Fruit fly (Drosophila melanogaster) whole organism, adult: ENCODE results near the gene Vha100-4.

Source experiments
- CG11617 ChIP-seq: fragments of 200-800 bp; sonication (Bioruptor generic); optimal IDR thresholded peaks from 2 replicates; lab custom pipeline; 2017; ENCODE audit warnings: mild to moderate bottlenecking, missing biosample characterization, missing genetic modification reagents, missing genetic modification characterization
- CG12768 ChIP-seq: fragments of 200-800 bp; sonication (Bioruptor generic); optimal IDR thresholded peaks from 2 replicates; lab custom pipeline; 2017; ENCODE audit warnings: missing biosample characterization, missing genetic modification characterization, mild to moderate bottlenecking, moderate library complexity, missing genetic modification reagents
- CG14711 ChIP-seq: fragments of 200-800 bp; sonication (Bioruptor generic); optimal IDR thresholded peaks from 2 replicates; lab custom pipeline; 2018; ENCODE audit warnings: missing biosample characterization, mild to moderate bottlenecking, missing genetic modification characterization, moderate library complexity
- CG1620 ChIP-seq: fragments of 200-800 bp; sonication (Bioruptor generic); optimal IDR thresholded peaks from 2 replicates; lab custom pipeline; 2016; ENCODE audit warnings: missing biosample characterization, missing genetic modification characterization
- CG33017 ChIP-seq: fragments of 200-800 bp; sonication (Bioruptor generic); optimal IDR thresholded peaks from 2 replicates; lab custom pipeline; 2018; ENCODE audit warnings: missing biosample characterization, mild to moderate bottlenecking, missing genetic modification characterization, moderate library complexity
- CG5204 ChIP-seq: fragments of 200-800 bp; sonication (Bioruptor generic); optimal IDR thresholded peaks from 2 replicates; lab custom pipeline; 2016; ENCODE audit warnings: missing biosample characterization, missing genetic modification characterization
- CG7045 ChIP-seq: fragments of 200-800 bp; sonication (Bioruptor generic); optimal IDR thresholded peaks from 2 replicates; lab custom pipeline; 2017; ENCODE audit warnings: missing biosample characterization, mild to moderate bottlenecking, missing genetic modification characterization
- CG7101 ChIP-seq: fragments of 200-800 bp; sonication (Bioruptor generic); optimal IDR thresholded peaks from 2 replicates; lab custom pipeline; 2018; ENCODE audit warnings: missing biosample characterization, mild to moderate bottlenecking, missing genetic modification characterization, moderate library complexity
- Clk ChIP-seq: fragments of 200-800 bp; sonication (Bioruptor generic); optimal IDR thresholded peaks from 2 replicates; lab custom pipeline; 2017; ENCODE audit warnings: missing biosample characterization, missing genetic modification characterization
- Crg-1 ChIP-seq: fragments of 200-800 bp; sonication (Bioruptor generic); optimal IDR thresholded peaks from 2 replicates; lab custom pipeline; 2016; ENCODE audit warnings: missing biosample characterization, missing genetic modification characterization
- Hr96 ChIP-seq: fragments of 200-800 bp; sonication (Bioruptor generic); optimal IDR thresholded peaks from 2 replicates; lab custom pipeline; 2016; ENCODE audit warnings: missing biosample characterization, missing genetic modification characterization
- Mnt ChIP-seq: fragments of 200-800 bp; sonication (Bioruptor generic); optimal IDR thresholded peaks from 2 replicates; lab custom pipeline; 2016; ENCODE audit warnings: missing biosample characterization, mild to moderate bottlenecking, missing genetic modification characterization
- bab1 ChIP-seq: fragments of 200-800 bp; sonication (Bioruptor generic); optimal IDR thresholded peaks from 3 replicates; lab custom pipeline; 2019; ENCODE audit warnings: missing biosample characterization, mild to moderate bottlenecking, missing genetic modification characterization, moderate library complexity
- cic ChIP-seq: fragments of 200-800 bp; sonication (Bioruptor generic); optimal IDR thresholded peaks from 2 replicates; lab custom pipeline; 2017; ENCODE audit warnings: missing biosample characterization, mild to moderate bottlenecking, missing genetic modification characterization, moderate library complexity
- cnc ChIP-seq, 2 experiments: fragments of >200 bp; optimal IDR thresholded peaks; 2 replicates each; lab custom pipeline; 2017
- kay ChIP-seq: fragments of 200-800 bp; sonication (Bioruptor generic); peaks from one replicate; lab custom pipeline; 2016; ENCODE audit warnings: missing biosample characterization, missing genetic modification characterization, borderline replicate concordance
- ovo ChIP-seq: fragments of 200-800 bp; sonication (Bioruptor generic); optimal IDR thresholded peaks from 2 replicates; lab custom pipeline; 2016; ENCODE audit warnings: missing biosample characterization, missing genetic modification characterization
- pad ChIP-seq: fragments of 200-800 bp; sonication (Bioruptor generic); optimal IDR thresholded peaks from 3 replicates; lab custom pipeline; 2017; ENCODE audit warnings: missing biosample characterization, missing genetic modification characterization, mild to moderate bottlenecking, moderate library complexity, missing genetic modification reagents
- tj ChIP-seq: fragments of 200-800 bp; sonication (Bioruptor generic); optimal IDR thresholded peaks from 3 replicates; lab custom pipeline; 2017; ENCODE audit warnings: missing biosample characterization, mild to moderate bottlenecking, missing genetic modification characterization, moderate library complexity
- toe ChIP-seq: fragments of 200-800 bp; sonication (Bioruptor generic); optimal IDR thresholded peaks from 2 replicates; lab custom pipeline; 2016; ENCODE audit warnings: missing biosample characterization, missing genetic modification characterization

Gene Vha100-4

dm6 chr3R:18432905-18433304 is 43.3 kb upstream of the Vha100-4 start:
- TF ChIP-seq ovo (GFP tag; lab: Kevin White, UChicago): no peak
- TF ChIP-seq CG1620 (GFP tag; lab: Kevin White, UChicago): no peak
- no peak for TF ChIP-seq CG5204 (GFP tag; lab: Kevin White, UChicago)
- TF ChIP-seq cic (GFP tag; lab: Kevin White, UChicago): no peak
- no peak for TF ChIP-seq Clk (GFP tag; lab: Kevin White, UChicago)
- TF ChIP-seq CG12768 (GFP tag; lab: Kevin White, UChicago): no peak

- TF ChIP-seq cnc (optimal IDR thresholded peaks at IDR 0.05; lab: Kevin White, UChicago): no peak
- TF ChIP-seq kay (GFP tag; lab: Kevin White, UChicago): peak; percentile 59
- TF ChIP-seq CG33017 (tag; lab: Kevin White, UChicago): no peak
- no peak for TF ChIP-seq CG14711
- TF ChIP-seq bab1 (GFP tag; lab: Kevin White, UChicago): no peak
- no peak for TF ChIP-seq cic (GFP tag; lab: Kevin White, UChicago)
Observed at dm6 chr3R:18423352-18423751, 33.7 kb upstream of the Vha100-4 start.

- TF ChIP-seq CG7101 (tag; lab: Kevin White, UChicago) (no peak), cic (GFP tag; lab: Kevin White, UChicago) (no peak), pad (GFP tag; lab: Kevin White, UChicago) (no peak), CG12768 (GFP tag; lab: Kevin White, UChicago) (no peak), Clk (GFP tag; lab: Kevin White, UChicago) (no peak)
Observed at dm6 chr3R:18422446-18422845, 32.8 kb upstream of the Vha100-4 start.

dm6 chr3R:18412279-18413214 is 22.9 kb upstream of the Vha100-4 start, which contains the start of gene CG31122:
Gene CG31122, minus strand, starts transcription at chr3R:18412874.
- TF ChIP-seq Crg-1 (GFP tag; lab: Kevin White, UChicago) (no peak), Hr96 (GFP tag; lab: Kevin White, UChicago) (peak; percentile 66), CG14711 (peak; percentile 73), Clk (GFP tag; lab: Kevin White, UChicago) (peak; percentile 10), toe (GFP tag; lab: Kevin White, UChicago) (peak; percentile 74), CG11617 (peak; percentile 52), pad (GFP tag; lab: Kevin White, UChicago) (peak; percentile 35), CG7045 (GFP tag; lab: Kevin White, UChicago) (peak; percentile 20), CG5204 (GFP tag; lab: Kevin White, UChicago) (no peak), CG1620 (GFP tag; lab: Kevin White, UChicago) (peak; percentile 37), bab1 (GFP tag; lab: Kevin White, UChicago) (no peak), cic (GFP tag; lab: Kevin White, UChicago) (no peak), Mnt (GFP tag; lab: Kevin White, UChicago) (peak; percentile 51), cnc (optimal IDR thresholded peaks at IDR 0.05; lab: Kevin White, UChicago) (no peak), ovo (GFP tag; lab: Kevin White, UChicago) (peak; percentile 30), CG12768 (GFP tag; lab: Kevin White, UChicago) (peak; percentile 29), tj (peak; percentile 40), kay (GFP tag; lab: Kevin White, UChicago) (no peak), CG33017 (tag; lab: Kevin White, UChicago) (no peak), CG7101 (tag; lab: Kevin White, UChicago) (peak; percentile 11)

- TF ChIP-seq Crg-1 (GFP tag; lab: Kevin White, UChicago): no peak
- TF ChIP-seq toe (GFP tag; lab: Kevin White, UChicago): no peak
- no peak for TF ChIP-seq CG11617
- TF ChIP-seq Clk (GFP tag; lab: Kevin White, UChicago): no peak
- no peak for TF ChIP-seq cic (GFP tag; lab: Kevin White, UChicago)
- TF ChIP-seq CG7101 (tag; lab: Kevin White, UChicago): no peak
- TF ChIP-seq CG14711: no peak
- no peak for TF ChIP-seq bab1 (GFP tag; lab: Kevin White, UChicago)
- no peak for TF ChIP-seq Mnt (GFP tag; lab: Kevin White, UChicago)
Observed at dm6 chr3R:18411205-18411749, 21.7 kb upstream of the Vha100-4 start, which contains the start of gene CG10864. Gene CG10864, minus strand, starts transcription at chr3R:18411631.

- TF ChIP-seq CG5204 (GFP tag; lab: Kevin White, UChicago) (no peak), kay (GFP tag; lab: Kevin White, UChicago) (no peak), ovo (GFP tag; lab: Kevin White, UChicago) (no peak), CG14711 (peak; percentile 95), pad (GFP tag; lab: Kevin White, UChicago) (peak; percentile 61), CG7045 (GFP tag; lab: Kevin White, UChicago) (peak; percentile 66), Crg-1 (GFP tag; lab: Kevin White, UChicago) (peak; percentile 86), Clk (GFP tag; lab: Kevin White, UChicago) (peak; percentile 57), bab1 (GFP tag; lab: Kevin White, UChicago) (peak; percentile 80), CG11617 (peak; percentile 80), Hr96 (GFP tag; lab: Kevin White, UChicago) (peak; percentile 80), CG12768 (GFP tag; lab: Kevin White, UChicago) (peak; percentile 84), CG33017 (tag; lab: Kevin White, UChicago) (peak; percentile 73), CG7101 (tag; lab: Kevin White, UChicago) (peak; percentile 81), cnc (optimal IDR thresholded peaks at IDR 0.05; lab: Kevin White, UChicago) (no peak), toe (GFP tag; lab: Kevin White, UChicago) (peak; percentile 76), Mnt (GFP tag; lab: Kevin White, UChicago) (peak; percentile 76), tj (peak; percentile 49), CG1620 (GFP tag; lab: Kevin White, UChicago) (peak; percentile 71), cic (GFP tag; lab: Kevin White, UChicago) (peak; percentile 37)
Observed at dm6 chr3R:18404713-18405112, 15.1 kb upstream of the Vha100-4 start, which contains the start of gene CG7685. Gene CG7685, plus strand, starts transcription at chr3R:18404940.
